Fruit fly (Drosophila melanogaster) whole organism, embryonic: ENCODE results near the gene Clbn.

Experiments used
- Antp ChIP-seq: fragments of 200-800 bp; sonication (Bioruptor generic); optimal IDR thresholded peaks from 3 replicates; lab custom pipeline; 2016; ENCODE audit warnings: missing biosample characterization, missing genetic modification characterization
- CG10959 ChIP-seq: fragments of 200-800 bp; sonication (Bioruptor generic); IDR thresholded peaks from 2 replicates; pipeline ENCODE4 v1.3.6; 2022; ENCODE audit warnings: missing biosample characterization, missing genetic modification characterization
- CG11398 ChIP-seq: fragments of 200-800 bp; sonication (Bioruptor generic); optimal IDR thresholded peaks from 2 replicates; lab custom pipeline; 2016; ENCODE audit warnings: missing biosample characterization, missing genetic modification characterization
- CG11560 ChIP-seq: fragments of 200-800 bp; sonication (Bioruptor generic); IDR thresholded peaks from 3 replicates; pipeline ENCODE4 v1.3.6; 2022; ENCODE audit warnings: missing biosample characterization, missing genetic modification characterization
- CG11695 ChIP-seq: fragments of 200-800 bp; sonication (Bioruptor generic); IDR thresholded peaks from 3 replicates; pipeline ENCODE4 v1.3.6; 2022; ENCODE audit warnings: missing biosample characterization, missing genetic modification characterization
- CG13424 ChIP-seq: fragments of 200-800 bp; sonication (Bioruptor generic); optimal IDR thresholded peaks from 2 replicates; lab custom pipeline; 2019; ENCODE audit warnings: missing biosample characterization, mild to moderate bottlenecking, missing genetic modification characterization, moderate library complexity
- CG13775 ChIP-seq: fragments of 200-800 bp; sonication (Bioruptor generic); optimal IDR thresholded peaks from 3 replicates; lab custom pipeline; 2017; ENCODE audit warnings: missing biosample characterization, mild to moderate bottlenecking, missing genetic modification characterization
- CG13894 ChIP-seq: fragments of 200-800 bp; sonication (Bioruptor generic); optimal IDR thresholded peaks from 3 replicates; lab custom pipeline; 2018; ENCODE audit warnings: missing biosample characterization, mild to moderate bottlenecking, missing genetic modification characterization, moderate library complexity
- CG14050 ChIP-seq: fragments of 200-800 bp; sonication (Bioruptor generic); IDR thresholded peaks from 3 replicates; pipeline ENCODE4 v1.3.6; 2022; ENCODE audit warnings: missing biosample characterization, missing genetic modification characterization
- CG1602 ChIP-seq: fragments of 200-800 bp; sonication (Bioruptor generic); optimal IDR thresholded peaks from 3 replicates; lab custom pipeline; 2016; ENCODE audit warnings: missing biosample characterization, missing genetic modification characterization
- CG1603 ChIP-seq: fragments of 200-800 bp; sonication (Bioruptor generic); optimal IDR thresholded peaks from 2 replicates; lab custom pipeline; 2019; ENCODE audit warnings: missing biosample characterization, mild to moderate bottlenecking, missing genetic modification characterization, moderate library complexity
- CG16863 ChIP-seq: fragments of 200-800 bp; sonication (Bioruptor generic); optimal IDR thresholded peaks from 3 replicates; lab custom pipeline; 2016; ENCODE audit warnings: missing biosample characterization, missing genetic modification characterization
- CG17359 ChIP-seq: fragments of 200-800 bp; sonication (Bioruptor generic); optimal IDR thresholded peaks from 3 replicates; lab custom pipeline; 2018; ENCODE audit warnings: missing biosample characterization, mild to moderate bottlenecking, missing genetic modification characterization, moderate library complexity
- CG17361 ChIP-seq: fragments of 200-800 bp; sonication (Bioruptor generic); IDR thresholded peaks from 3 replicates; pipeline ENCODE4 v1.3.6; 2022; ENCODE audit warnings: missing biosample characterization, missing genetic modification characterization
- CG18262 ChIP-seq: fragments of 200-800 bp; optimal IDR thresholded peaks from 3 replicates; lab custom pipeline; 2019; ENCODE audit warnings: missing biosample characterization, mild to moderate bottlenecking, missing genetic modification characterization, moderate library complexity
- CG18599 ChIP-seq: fragments of 200-800 bp; sonication (Bioruptor generic); optimal IDR thresholded peaks from 3 replicates; lab custom pipeline; 2017; ENCODE audit warnings: missing biosample characterization, missing genetic modification characterization, mild to moderate bottlenecking, moderate library complexity, missing genetic modification reagents
- CG2120 ChIP-seq: fragments of 200-800 bp; sonication (Bioruptor generic); optimal IDR thresholded peaks from 3 replicates; lab custom pipeline; 2016; ENCODE audit warnings: missing biosample characterization, missing genetic modification characterization
- CG2202 ChIP-seq: fragments of 200-800 bp; sonication (Bioruptor generic); optimal IDR thresholded peaks from 2 replicates; lab custom pipeline; 2018; ENCODE audit warnings: missing biosample characterization, mild to moderate bottlenecking, missing genetic modification characterization
- CG30020 ChIP-seq: fragments of 200-800 bp; optimal IDR thresholded peaks from 2 replicates; lab custom pipeline; 2019; ENCODE audit warnings: missing biosample characterization, mild to moderate bottlenecking, missing genetic modification characterization, moderate library complexity
- CG31441 ChIP-seq: fragments of 200-800 bp; sonication (Bioruptor generic); IDR thresholded peaks from 2 replicates; pipeline ENCODE4 v1.3.6; 2022; ENCODE audit warnings: missing biosample characterization, missing genetic modification characterization
- CG4404 ChIP-seq: fragments of 200-800 bp; sonication (Bioruptor generic); IDR thresholded peaks from 2 replicates; pipeline ENCODE4 v1.3.6; 2022; ENCODE audit warnings: missing biosample characterization, missing genetic modification characterization
- CG6765 ChIP-seq: fragments of 200-800 bp; sonication (Bioruptor generic); optimal IDR thresholded peaks from 3 replicates; lab custom pipeline; 2017; ENCODE audit warnings: missing biosample characterization, mild to moderate bottlenecking, missing genetic modification characterization
- CG7357 ChIP-seq: fragments of 200-800 bp; sonication (Bioruptor generic); IDR thresholded peaks from 3 replicates; pipeline ENCODE4 v1.3.6; 2022; ENCODE audit warnings: missing biosample characterization, missing genetic modification characterization
- CG9727 ChIP-seq: fragments of 200-800 bp; sonication (Bioruptor generic); optimal IDR thresholded peaks from 3 replicates; lab custom pipeline; 2017; ENCODE audit warnings: missing biosample characterization, mild to moderate bottlenecking, missing genetic modification characterization
- Deaf1 ChIP-seq: fragments of 200-800 bp; optimal IDR thresholded peaks from 3 replicates; lab custom pipeline; 2019; ENCODE audit warnings: missing biosample characterization, mild to moderate bottlenecking, missing genetic modification characterization, moderate library complexity
- Doc2 ChIP-seq: fragments of 200-800 bp; sonication (Bioruptor generic); IDR thresholded peaks from 2 replicates; pipeline ENCODE4 v1.3.6; 2022; ENCODE audit warnings: missing biosample characterization, missing genetic modification characterization
- Dp ChIP-seq: fragments of 200-800 bp; sonication (Bioruptor generic); optimal IDR thresholded peaks from 2 replicates; lab custom pipeline; 2018; ENCODE audit warnings: missing biosample characterization, mild to moderate bottlenecking, missing genetic modification characterization, moderate library complexity
- GATAe ChIP-seq: fragments of 200-800 bp; sonication (Bioruptor generic); conservative IDR thresholded peaks from 2 replicates; pipeline ENCODE4 v1.3.6; 2022; ENCODE audit warnings: missing biosample characterization, missing genetic modification characterization
- Max ChIP-seq: fragments of 200-800 bp; sonication (Bioruptor generic); optimal IDR thresholded peaks from 2 replicates; lab custom pipeline; 2016; ENCODE audit warnings: missing biosample characterization, mild to moderate bottlenecking, missing genetic modification characterization
- Rx ChIP-seq: fragments of 200-800 bp; sonication (Bioruptor generic); IDR thresholded peaks from 2 replicates; pipeline ENCODE4 v1.3.6; 2022; ENCODE audit warnings: missing biosample characterization, missing genetic modification characterization
- Side ChIP-seq: fragments of 200-800 bp; sonication (Bioruptor generic); optimal IDR thresholded peaks from 2 replicates; lab custom pipeline; 2016; ENCODE audit warnings: missing biosample characterization, missing genetic modification characterization
- bcd ChIP-seq: fragments of 200-800 bp; sonication (Bioruptor generic); optimal IDR thresholded peaks from 2 replicates; lab custom pipeline; 2017; ENCODE audit warnings: missing biosample characterization, mild to moderate bottlenecking, missing genetic modification characterization
- cg ChIP-seq: fragments of 200-800 bp; sonication (Bioruptor generic); optimal IDR thresholded peaks from 3 replicates; lab custom pipeline; 2019; ENCODE audit warnings: missing biosample characterization, mild to moderate bottlenecking, missing genetic modification characterization, moderate library complexity
- corto ChIP-seq: fragments of 200-800 bp; sonication (Bioruptor generic); optimal IDR thresholded peaks from 2 replicates; lab custom pipeline; 2016; ENCODE audit warnings: missing biosample characterization, mild to moderate bottlenecking, missing genetic modification characterization, moderate library complexity
- croc ChIP-seq: fragments of 200-800 bp; sonication (Bioruptor generic); conservative IDR thresholded peaks from 3 replicates; pipeline ENCODE4 v1.3.6; 2022; ENCODE audit warnings: missing biosample characterization, missing genetic modification characterization
- dmrt99B ChIP-seq: fragments of 200-800 bp; sonication (Bioruptor generic); optimal IDR thresholded peaks from 2 replicates; lab custom pipeline; 2018; ENCODE audit warnings: missing biosample characterization, mild to moderate bottlenecking, missing genetic modification characterization, moderate library complexity
- ftz-f1 ChIP-seq: fragments of 200-800 bp; sonication (Bioruptor generic); optimal IDR thresholded peaks from 2 replicates; lab custom pipeline; 2016; ENCODE audit warnings: missing biosample characterization, missing genetic modification characterization
- gcm2 ChIP-seq: fragments of 200-800 bp; sonication (Bioruptor generic); optimal IDR thresholded peaks from 2 replicates; lab custom pipeline; 2016; ENCODE audit warnings: missing biosample characterization, missing genetic modification characterization
- gsb ChIP-seq: fragments of 200-800 bp; sonication (Bioruptor generic); IDR thresholded peaks from 2 replicates; pipeline ENCODE4 v1.3.6; 2022; ENCODE audit warnings: missing biosample characterization, missing genetic modification characterization
- h ChIP-seq: fragments of >200 bp; optimal IDR thresholded peaks from 2 replicates; lab custom pipeline; 2017
- ken ChIP-seq: fragments of 200-800 bp; sonication (Bioruptor generic); IDR thresholded peaks from 3 replicates; pipeline ENCODE4 v1.3.6; 2022; ENCODE audit warnings: missing biosample characterization, missing genetic modification characterization
- nmo ChIP-seq: fragments of 200-800 bp; sonication (Bioruptor generic); optimal IDR thresholded peaks from 2 replicates; lab custom pipeline; 2018; ENCODE audit warnings: missing biosample characterization, mild to moderate bottlenecking, missing genetic modification characterization, moderate library complexity
- otp ChIP-seq: fragments of 200-800 bp; sonication (Bioruptor generic); IDR thresholded peaks from 3 replicates; pipeline ENCODE4, ENCODE4 v1.3.6; 2022; ENCODE audit warnings: missing biosample characterization, missing genetic modification characterization
- sd ChIP-seq: fragments of 200-800 bp; sonication (Bioruptor generic); optimal IDR thresholded peaks from 3 replicates; lab custom pipeline; 2018; ENCODE audit warnings: missing biosample characterization, mild to moderate bottlenecking, missing genetic modification characterization, moderate library complexity
- sim ChIP-seq: fragments of 200-800 bp; sonication (Bioruptor generic); IDR thresholded peaks from 2 replicates; pipeline ENCODE4 v1.3.6; 2022; ENCODE audit warnings: missing biosample characterization, missing genetic modification characterization
- stc ChIP-seq: fragments of 200-800 bp; sonication (Bioruptor generic); IDR thresholded peaks from 2 replicates; pipeline ENCODE4 v1.3.6; 2022; ENCODE audit warnings: missing biosample characterization, missing genetic modification characterization
- stwl ChIP-seq: fragments of 200-800 bp; sonication (Bioruptor generic); optimal IDR thresholded peaks from 3 replicates; lab custom pipeline; 2018; ENCODE audit warnings: missing biosample characterization, mild to moderate bottlenecking, missing genetic modification characterization, moderate library complexity
- tin ChIP-seq: fragments of 200-800 bp; sonication (Bioruptor generic); optimal IDR thresholded peaks from 3 replicates; lab custom pipeline; 2016; ENCODE audit warnings: missing biosample characterization, missing genetic modification characterization
- tna ChIP-seq: fragments of 200-800 bp; sonication (Bioruptor generic); IDR thresholded peaks from 2 replicates; pipeline ENCODE4 v1.3.6; 2022; ENCODE audit warnings: missing biosample characterization, missing genetic modification characterization; ENCODE audit not compliant: partially characterized antibody
- twi ChIP-seq: fragments of 200-800 bp; optimal IDR thresholded peaks from 2 replicates; lab custom pipeline; 2019; ENCODE audit warnings: missing biosample characterization, mild to moderate bottlenecking, missing genetic modification characterization, moderate library complexity
- vnd ChIP-seq: fragments of 200-800 bp; sonication (Bioruptor generic); IDR thresholded peaks from 3 replicates; pipeline ENCODE4 v1.3.6; 2022; ENCODE audit warnings: missing biosample characterization, missing genetic modification characterization; ENCODE audit not compliant: partially characterized antibody

Gene Clbn

dm6 chr3R:25178521-25178920, 51.2 kb downstream of the Clbn start (continued):
- TF ChIP-seq GATAe (GFP tag; lab: Robert Waterston, UW) (no peak), Max (GFP tag; lab: Kevin White, UChicago) (peak; percentile 28), Deaf1 (no peak), vnd (GFP tag; lab: Robert Waterston, UW) (no peak), otp (GFP tag; lab: Robert Waterston, UW) (peak; percentile 89), CG11560 (no peak; the same call in 2 of the 3 replicates), stc (GFP tag; lab: Robert Waterston, UW) (0 out of 2 replicates have a peak, but pooled peaks have one; percentile 42), tna (GFP tag; lab: Robert Waterston, UW) (no peak), Dp (GFP tag; lab: Kevin White, UChicago) (no peak), gsb (GFP tag; lab: Robert Waterston, UW) (no peak), CG17359 (peak; percentile 58), bcd (no peak), Rx (GFP tag; lab: Robert Waterston, UW) (no peak), dmrt99B (peak; percentile 73), CG9727 (GFP tag; lab: Kevin White, UChicago) (peak; percentile 75), CG13775 (GFP tag; lab: Kevin White, UChicago) (peak; percentile 77), Antp (GFP tag; lab: Kevin White, UChicago) (no peak), CG31441 (GFP tag; lab: Robert Waterston, UW) (peak; percentile 65), CG2202 (peak; percentile 70), cg (GFP tag; lab: Kevin White, UChicago) (no peak), CG13894 (tag; lab: Kevin White, UChicago) (no peak), ftz-f1 (GFP tag; lab: Kevin White, UChicago) (no peak), CG30020 (tag; lab: Kevin White, UChicago) (peak; percentile 32), Doc2 (GFP tag; lab: Robert Waterston, UW) (peak; percentile 19; the same call in 1 of the 2 replicates), CG13424 (tag; lab: Kevin White, UChicago) (peak; percentile 68), Side (GFP tag; lab: Kevin White, UChicago) (no peak), corto (GFP tag; lab: Kevin White, UChicago) (peak; percentile 14), CG2120 (GFP tag; lab: Kevin White, UChicago) (peak; percentile 29), nmo (GFP tag; lab: Kevin White, UChicago) (peak; percentile 71), croc (GFP tag; lab: Robert Waterston, UW) (no peak; the same call in 2 of the 3 replicates), CG1602 (peak; percentile 83), CG14050 (GFP tag; lab: Robert Waterston, UW) (no peak), CG18599 (peak; percentile 35), CG11398 (no peak), ken (GFP tag; lab: Robert Waterston, UW) (peak; percentile 37; the same call in 1 of the 3 replicates), CG17361 (peak; percentile 56; the same call in 2 of the 3 replicates), CG7357 (GFP tag; lab: Robert Waterston, UW) (peak; percentile 46; the same call in 1 of the 3 replicates), CG10959 (GFP tag; lab: Robert Waterston, UW) (peak; percentile 50), CG4404 (peak; percentile 93), tin (GFP tag; lab: Kevin White, UChicago) (peak; percentile 52), h (lab: Kevin White, UChicago) (no peak), gcm2 (peak; percentile 12), sim (GFP tag; lab: Robert Waterston, UW) (no peak), CG1603 (tag; lab: Kevin White, UChicago) (peak; percentile 70), CG16863 (peak; percentile 43), CG11695 (GFP tag; lab: Robert Waterston, UW) (peak; percentile 68; the same call in 2 of the 3 replicates), CG18262 (tag; lab: Kevin White, UChicago) (peak; percentile 80), stwl (peak; percentile 9), twi (tag; lab: Kevin White, UChicago) (peak; percentile 79), CG6765 (GFP tag; lab: Kevin White, UChicago) (no peak), sd (tag; lab: Kevin White, UChicago) (no peak)
